Worm (Caenorhabditis elegans): ENCODE measurements around the gene phat-8.

DNA sequence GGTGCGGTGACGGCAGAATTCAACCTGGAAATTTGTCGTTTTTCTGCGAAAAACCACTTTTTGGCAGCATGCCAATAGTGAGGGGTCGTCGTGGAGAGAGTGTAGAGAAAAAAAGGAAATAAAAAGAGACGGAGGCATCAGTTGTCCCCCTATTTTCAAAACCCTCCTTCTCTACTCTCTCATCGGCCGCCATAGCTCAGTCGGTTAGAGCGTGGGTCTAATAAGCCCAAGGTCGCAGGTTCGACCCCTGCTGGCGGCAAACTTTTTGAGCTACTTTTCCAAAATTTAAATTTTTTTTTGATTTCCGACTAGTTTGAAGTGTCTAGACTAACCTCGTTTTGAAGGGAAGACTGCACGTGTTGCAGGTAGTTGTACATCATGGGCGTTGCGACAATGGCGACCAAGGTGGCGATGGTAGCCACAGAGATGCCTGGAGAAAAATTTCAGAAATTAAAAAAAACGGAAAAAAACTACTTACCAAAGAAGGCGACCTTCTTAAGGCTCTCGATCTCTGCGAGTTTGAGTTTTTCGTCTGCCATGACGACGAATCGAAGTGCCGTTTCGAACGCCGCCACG is 23.0 kb downstream of the phat-8 start, which contains the start of gene col-85:
- peak; percentile 47 for TF ChIP-seq pax-3 (tag; optimal IDR thresholded peaks at IDR 0.05)
- TF ChIP-seq fkh-4 (tag; optimal IDR thresholded peaks at IDR 0.05; ENCODE audit: borderline replicate concordance) = no peak
- no peak for TF ChIP-seq ces-1 (GFP tag; optimal IDR thresholded peaks at IDR 0.05)
- no peak for TF ChIP-seq nhr-12 (tag; optimal IDR thresholded peaks at IDR 0.05)
- peak in 2 of 6 experiments; percentile 10 to 30 for TF ChIP-seq elt-3 (tag; optimal IDR thresholded peaks at IDR 0.05)
